Fruit fly (Drosophila melanogaster): ENCODE data around the gene Alg1.
A peak's percentile ranks its signal among the peaks of the same experiment; 100 is the strongest.
"Not testable (repeated sequence)": the region's sequence is repeated elsewhere in the genome, so short reads cannot be mapped to it uniquely, and the experiment has no call there.

Gene Alg1

DNA sequence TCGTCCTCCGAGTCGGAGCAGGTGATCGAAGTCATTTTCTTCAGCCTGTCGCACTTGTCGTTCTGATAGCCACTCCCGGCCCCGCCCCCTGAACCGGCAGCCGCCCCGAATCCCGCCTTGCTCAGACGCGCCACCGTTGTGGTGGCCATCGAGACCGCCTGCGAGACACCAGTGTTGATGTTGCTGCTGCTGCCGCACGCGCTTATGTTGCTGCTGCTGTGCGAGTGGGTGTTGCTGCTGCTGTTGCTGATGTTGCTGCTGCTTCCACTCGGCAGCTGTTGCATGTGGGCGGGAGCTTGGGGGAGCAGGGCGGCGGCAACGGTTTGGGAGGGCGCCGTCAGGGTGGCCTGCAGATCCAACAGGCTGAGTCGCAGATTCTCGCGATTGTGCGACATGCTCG is 37.0 kb downstream of the Alg1 start:
- TF ChIP-seq CG32006 (GFP tag; optimal IDR thresholded peaks at IDR 0.05) = no peak
- TF ChIP-seq CG6792 (GFP tag; optimal IDR thresholded peaks at IDR 0.05) = no peak
- no peak for TF ChIP-seq CG1621 (tag; optimal IDR thresholded peaks at IDR 0.05)
- no peak for TF ChIP-seq CG10669 (GFP tag; optimal IDR thresholded peaks at IDR 0.05)
- TF ChIP-seq salr (GFP tag; optimal IDR thresholded peaks at IDR 0.05) = no peak
- TF ChIP-seq CG9139 (GFP tag; optimal IDR thresholded peaks at IDR 0.05) = no peak
- TF ChIP-seq fd85E (GFP tag; optimal IDR thresholded peaks at IDR 0.05) = no peak
- no peak for TF ChIP-seq topi (GFP tag; optimal IDR thresholded peaks at IDR 0.05)
- TF ChIP-seq CG4318 (GFP tag; optimal IDR thresholded peaks at IDR 0.05) = no peak
- TF ChIP-seq CG3032 (tag; optimal IDR thresholded peaks at IDR 0.05) = no peak
- no peak for TF ChIP-seq CG6854 (GFP tag; optimal IDR thresholded peaks at IDR 0.05)
- TF ChIP-seq fkh (GFP tag; optimal IDR thresholded peaks at IDR 0.05) = no peak
- TF ChIP-seq CG6163 (GFP tag; IDR thresholded peaks at IDR 0.05) = no peak
- TF ChIP-seq svp (GFP tag) = no peak
- no peak for TF ChIP-seq Gug (GFP tag; IDR thresholded peaks at IDR 0.05)
- TF ChIP-seq CG7368 (GFP tag; optimal IDR thresholded peaks at IDR 0.05) = no peak

DNA sequence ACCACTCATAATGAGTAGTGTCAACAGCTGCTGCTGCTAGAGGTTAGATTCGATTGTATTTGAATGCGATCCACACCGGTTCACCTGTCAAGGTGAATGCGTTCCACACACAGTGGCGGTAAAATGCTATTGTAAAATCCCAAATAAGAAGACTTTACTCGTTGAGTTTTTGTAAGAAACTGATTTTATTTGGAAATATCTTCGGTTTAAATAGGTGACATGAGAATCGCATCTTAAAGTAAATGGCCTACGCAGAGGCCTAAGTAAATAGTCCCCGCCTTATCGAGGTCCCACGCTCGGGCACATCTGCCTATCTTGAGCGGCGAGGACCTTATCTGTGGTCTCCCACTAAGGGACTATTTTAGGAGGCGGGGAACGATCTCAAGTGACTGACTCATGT is 47.8 kb downstream of the Alg1 start, which contains the start of gene TyrR:
Gene TyrR, minus strand, starts transcription at position 101 of the 400 bp plus-strand sequence.
- TF ChIP-seq dsx (GFP tag; optimal IDR thresholded peaks at IDR 0.05; ENCODE audit: poor library complexity, severe bottlenecking); fkh (GFP tag; optimal IDR thresholded peaks at IDR 0.05); lz (GFP tag; optimal IDR thresholded peaks at IDR 0.05): not testable (repeated sequence)

dm6 chr3R:17762261-17762660 is 48.7 kb downstream of the Alg1 start:
- TF ChIP-seq topi (GFP tag; optimal IDR thresholded peaks at IDR 0.05) (no peak), CG3919 (GFP tag; optimal IDR thresholded peaks at IDR 0.05) (no peak), Ets96B (tag; optimal IDR thresholded peaks at IDR 0.05) (no peak), CG6276 (GFP tag; optimal IDR thresholded peaks at IDR 0.05) (no peak), Ets21C (GFP tag; optimal IDR thresholded peaks at IDR 0.05) (no peak), ss (GFP tag; optimal IDR thresholded peaks at IDR 0.05) (no peak), fkh (GFP tag; optimal IDR thresholded peaks at IDR 0.05) (no peak), Smox (GFP tag; optimal IDR thresholded peaks at IDR 0.05) (no peak), CG11902 (GFP tag; optimal IDR thresholded peaks at IDR 0.05) (no peak), fd85E (GFP tag; optimal IDR thresholded peaks at IDR 0.05) (no peak), cyc (GFP tag; optimal IDR thresholded peaks at IDR 0.05) (no peak), CG3032 (tag; optimal IDR thresholded peaks at IDR 0.05) (no peak), Eip75B (GFP tag; optimal IDR thresholded peaks at IDR 0.05) (no peak), Sox15 (GFP tag; optimal IDR thresholded peaks at IDR 0.05) (no peak), CG9139 (GFP tag; optimal IDR thresholded peaks at IDR 0.05) (no peak), CG10669 (GFP tag; optimal IDR thresholded peaks at IDR 0.05) (no peak), Eip78C (GFP tag) (no peak)

DNA sequence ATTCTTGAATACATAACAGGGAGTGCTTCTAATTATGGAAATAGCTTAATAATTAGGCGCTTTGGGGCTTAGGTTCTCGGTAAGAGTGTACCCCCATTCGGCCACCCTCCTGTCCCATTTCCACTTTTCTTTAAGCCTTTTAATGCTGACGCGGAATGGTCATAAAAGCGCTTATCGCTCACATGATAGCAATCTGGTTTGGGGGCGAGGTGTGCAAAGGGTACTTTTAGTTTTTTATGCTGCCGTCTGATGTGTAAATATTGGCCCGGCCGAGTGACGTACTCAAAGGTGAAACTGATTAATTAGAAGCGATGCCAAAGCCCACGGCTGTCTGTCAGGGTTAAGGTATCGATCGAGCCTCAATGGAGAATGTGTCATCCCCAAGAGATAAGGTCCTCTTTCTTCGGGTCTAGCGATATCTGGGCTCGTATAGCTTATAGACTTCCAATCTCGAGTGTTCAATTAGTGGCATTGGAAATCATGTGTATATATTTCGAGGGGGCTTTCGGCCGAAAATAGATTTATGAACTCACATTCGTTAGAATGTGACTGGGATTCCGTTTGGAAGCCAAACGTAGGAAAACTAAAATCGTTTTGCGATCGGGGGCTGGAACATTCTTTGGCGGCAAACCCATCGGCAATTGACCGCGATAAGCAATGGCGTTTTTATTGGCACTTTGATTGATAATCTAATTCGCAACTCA is 51.0 kb downstream of the Alg1 start:
- peak; percentile 86 for TF ChIP-seq fkh (GFP tag; optimal IDR thresholded peaks at IDR 0.05)
- TF ChIP-seq spab (GFP tag; optimal IDR thresholded peaks at IDR 0.05) = no peak
